Worm (Caenorhabditis elegans) whole organism, L4 larva: ENCODE results near the gene K10D2.5.
"Not testable (repeated sequence)": the region's sequence is repeated elsewhere in the genome, so short reads cannot be mapped to it uniquely, and the experiment has no call there.

Experiments
- lsy-2 ChIP-seq, 2 experiments: fragments of 150-350 bp in 1 of 2; sonication (generic microtip) in 1 of 2; optimal IDR thresholded peaks; 2 replicates each; lab custom pipeline; 2014 to 2017; ENCODE audit warnings: missing biosample characterization in 2 of 2, missing genetic modification characterization in 2 of 2
- rbr-2 ChIP-seq: sonication (generic microtip); optimal IDR thresholded peaks from 2 replicates; lab custom pipeline; 2016; ENCODE audit warnings: missing genotype, missing genetic modification characterization, missing compliant biosample characterization
- spr-3 ChIP-seq: fragments of 200-800 bp; sonication (Bioruptor generic); optimal IDR thresholded peaks from 2 replicates; lab custom pipeline; 2018; ENCODE audit warnings: mild to moderate bottlenecking, missing genetic modification characterization, missing compliant biosample characterization

DNA sequence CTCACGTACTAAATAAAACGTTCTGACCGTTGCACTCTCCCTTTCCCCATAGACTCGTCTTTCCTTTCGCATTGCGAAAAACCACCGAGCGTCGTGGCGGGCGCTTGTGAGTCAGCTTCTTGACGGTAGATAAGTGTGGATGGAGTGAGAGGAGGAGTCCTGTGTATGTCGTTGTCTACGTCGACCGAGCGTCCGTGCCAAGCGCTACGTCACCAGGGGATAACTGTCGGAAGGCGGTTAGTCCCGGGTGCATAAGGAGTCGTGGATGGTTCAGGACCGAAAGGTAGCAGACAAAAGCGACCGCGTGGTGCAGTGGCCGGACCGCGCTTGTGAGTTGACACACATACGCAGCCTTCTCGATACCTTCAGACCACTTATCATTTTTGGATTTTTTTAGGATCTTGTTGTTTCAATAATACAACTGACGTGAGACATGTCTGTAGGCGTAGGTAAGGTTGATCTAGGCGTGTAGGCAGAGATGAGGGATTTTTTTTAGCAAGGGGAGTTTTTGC is 38.7 kb downstream of the K10D2.5 start:
- TF ChIP-seq lsy-2 (tag; optimal IDR thresholded peaks at IDR 0.05; lab: Kevin White, UChicago): not testable (repeated sequence)
- peak; percentile 78 for TF ChIP-seq rbr-2 (tag; lab: Kevin White, UChicago)
- peak; percentile 76 for TF ChIP-seq spr-3 (GFP tag; lab: Kevin White, UChicago)
